Fruit fly (Drosophila melanogaster): ENCODE measurements around the gene CG15599.

dm6 chrX:15649507-15649906 lies 39.1 kb downstream of the CG15599 start:
- TF ChIP-seq CG6854 (GFP tag; optimal IDR thresholded peaks at IDR 0.05) (no peak), knrl (GFP tag; IDR thresholded peaks at IDR 0.05; ENCODE audit: partially characterized antibody) (no peak), dpn (GFP tag; optimal IDR thresholded peaks at IDR 0.05) (no peak), CG13424 (tag; optimal IDR thresholded peaks at IDR 0.05) (no peak), CHES-1-like (GFP tag; optimal IDR thresholded peaks at IDR 0.05) (no peak), CG11504 (tag; optimal IDR thresholded peaks at IDR 0.05) (no peak)

All from whole organism, embryonic.